Worm (Caenorhabditis elegans) whole organism, late embryonic: ENCODE data around the gene cyb-2.1.

Source experiments
- ama-1 ChIP-seq: fragments of 150-350 bp; optimal IDR thresholded peaks from 2 replicates; lab custom pipeline; 2014
- ceh-34 ChIP-seq: sonication (generic microtip); optimal IDR thresholded peaks from 2 replicates; lab custom pipeline; 2016; ENCODE audit warnings: mild to moderate bottlenecking, missing genetic modification characterization, missing compliant biosample characterization
- ceh-9 ChIP-seq: sonication (generic microtip); optimal IDR thresholded peaks from 2 replicates; lab custom pipeline; 2016; ENCODE audit warnings: mild to moderate bottlenecking, missing genetic modification characterization, inconsistent platforms, missing compliant biosample characterization
- fkh-10 ChIP-seq: fragments of 150-350 bp; optimal IDR thresholded peaks from 2 replicates; lab custom pipeline; 2014; ENCODE audit warnings: missing biosample characterization, missing genetic modification reagents, missing genetic modification characterization
- lin-11 ChIP-seq: fragments of 200-800 bp; sonication (Bioruptor generic); optimal IDR thresholded peaks from 2 replicates; lab custom pipeline; 2018; ENCODE audit warnings: mild to moderate bottlenecking, missing genetic modification characterization, missing compliant biosample characterization
- pqm-1 ChIP-seq: sonication (generic microtip); optimal IDR thresholded peaks from 2 replicates; lab custom pipeline; 2016; ENCODE audit warnings: missing genetic modification characterization, missing compliant biosample characterization
- pros-1 ChIP-seq: fragments of 150-350 bp; optimal IDR thresholded peaks from 2 replicates; lab custom pipeline; 2014; ENCODE audit warnings: missing biosample characterization, missing genetic modification reagents, missing genetic modification characterization

DNA sequence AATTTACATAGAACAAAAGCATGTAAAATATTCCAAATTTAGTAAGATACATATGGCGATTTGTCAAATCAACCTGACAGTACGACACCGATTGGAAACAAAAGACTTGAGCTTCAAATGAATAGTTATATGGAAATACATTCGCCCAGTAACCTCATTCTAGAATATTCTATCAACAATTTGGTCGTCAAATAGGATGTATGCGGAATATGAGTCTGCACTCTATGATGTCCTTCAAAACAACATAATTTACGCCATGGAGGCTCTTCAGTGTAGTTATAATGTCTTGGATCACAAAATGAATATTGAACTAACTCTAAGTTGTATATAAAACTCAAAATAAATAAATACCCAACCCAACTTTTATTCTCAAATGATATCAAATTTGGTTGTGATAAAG lies 40.9 kb downstream of the cyb-2.1 start:
- no peak for TF ChIP-seq ceh-34 (tag; lab: Kevin White, UChicago)
- TF ChIP-seq pros-1 (tag; lab: Kevin White, UChicago), result no peak
- no peak for TF ChIP-seq ceh-9 (tag; lab: Kevin White, UChicago)
- no peak for TF ChIP-seq fkh-10
- no peak for TF ChIP-seq pqm-1 (tag; lab: Kevin White, UChicago)
- TF ChIP-seq ama-1, result no peak
- TF ChIP-seq lin-11 (tag; lab: Kevin White, UChicago), result no peak
